Worm (Caenorhabditis elegans) whole organism, early embryonic: ENCODE results near the gene F53F8.7.

Experiments
- B0310.2 ChIP-seq: sonication (generic microtip); optimal IDR thresholded peaks from 2 replicates; lab custom pipeline; 2016; ENCODE audit warnings: mild to moderate bottlenecking, missing genetic modification characterization, missing compliant biosample characterization
- aly-1 ChIP-seq: sonication (generic microtip); optimal IDR thresholded peaks from 2 replicates; lab custom pipeline; 2016; ENCODE audit warnings: missing genetic modification characterization, missing compliant biosample characterization
- ama-1 ChIP-seq: fragments of 150-350 bp; optimal IDR thresholded peaks from 2 replicates; lab custom pipeline; 2014
- ceh-36 ChIP-seq: sonication (generic microtip); optimal IDR thresholded peaks from 2 replicates; lab custom pipeline; 2016; ENCODE audit warnings: missing genetic modification characterization, inconsistent platforms, missing compliant biosample characterization
- ets-7 ChIP-seq: sonication (generic microtip); optimal IDR thresholded peaks from 2 replicates; lab custom pipeline; 2016; ENCODE audit warnings: missing genotype, missing genetic modification characterization, missing compliant biosample characterization
- flt-1 ChIP-seq: fragments of 200-800 bp; sonication (Bioruptor generic); IDR thresholded peaks from 2 replicates; pipeline ENCODE4 v1.3.6; 2022; ENCODE audit warnings: missing genetic modification characterization, missing compliant biosample characterization
- hmbx-1 ChIP-seq: sonication (generic microtip); optimal IDR thresholded peaks from 2 replicates; lab custom pipeline; 2016; ENCODE audit warnings: mild to moderate bottlenecking, missing genetic modification characterization, missing compliant biosample characterization
- hnd-1 ChIP-seq: sonication (generic microtip); optimal IDR thresholded peaks from 2 replicates; lab custom pipeline; 2016; ENCODE audit warnings: missing genetic modification characterization, missing compliant biosample characterization
- pes-1 ChIP-seq: fragments of 200-800 bp; sonication (Bioruptor generic); IDR thresholded peaks from 2 replicates; pipeline ENCODE4 v1.3.6; 2022; ENCODE audit warnings: missing genetic modification reagents, missing genetic modification characterization, missing compliant biosample characterization
- scrt-1 ChIP-seq: fragments of 200-800 bp; sonication (Bioruptor generic); IDR thresholded peaks from 2 replicates; pipeline ENCODE4 v1.3.6; 2022; ENCODE audit warnings: missing genetic modification characterization, missing compliant biosample characterization
- sea-1 ChIP-seq: fragments of 200-800 bp; sonication (Bioruptor generic); conservative IDR thresholded peaks from 2 replicates; pipeline ENCODE4 v1.3.6; 2022; ENCODE audit warnings: missing genetic modification characterization, missing compliant biosample characterization
- tbx-11 ChIP-seq: fragments of 200-800 bp; sonication (Bioruptor generic); IDR thresholded peaks from 2 replicates; pipeline ENCODE4 v1.3.6; 2022; ENCODE audit warnings: missing genetic modification characterization, missing compliant biosample characterization
- tbx-37 ChIP-seq: fragments of 200-800 bp; sonication (Bioruptor generic); conservative IDR thresholded peaks from 2 replicates; pipeline ENCODE4 v1.3.6; 2022; ENCODE audit warnings: missing genetic modification reagents, missing genetic modification characterization, missing compliant biosample characterization
- tra-4 ChIP-seq: sonication (generic microtip); optimal IDR thresholded peaks from 2 replicates; lab custom pipeline; 2017; ENCODE audit warnings: missing genetic modification characterization, missing compliant biosample characterization

- TF ChIP-seq ama-1 (lab: Kevin White, UChicago) (no peak), ceh-36 (tag; lab: Kevin White, UChicago) (no peak), tra-4 (tag; lab: Kevin White, UChicago) (no peak), flt-1 (no peak), tbx-11 (no peak), ets-7 (tag; lab: Kevin White, UChicago) (no peak), scrt-1 (GFP tag; lab: Robert Waterston, UW) (no peak), hmbx-1 (tag; lab: Kevin White, UChicago) (no peak), pes-1 (GFP tag; lab: Robert Waterston, UW) (no peak), sea-1 (no peak), B0310.2 (tag; lab: Kevin White, UChicago) (no peak), aly-1 (no peak), hnd-1 (no peak), tbx-37 (no peak)
Measured at ce11 chrV:20711733-20712132, 13.6 kb upstream of the F53F8.7 start.
